Worm (Caenorhabditis elegans) whole organism, L4 larva: ENCODE results near the gene F10E9.7.
A peak's percentile ranks its signal among the peaks of the same experiment; 100 is the strongest.
"Not testable (repeated sequence)": the region's sequence is repeated elsewhere in the genome, so short reads cannot be mapped to it uniquely, and the experiment has no call there.

ENCODE experiments used
- F10B5.3 ChIP-seq: sonication (generic microtip); optimal IDR thresholded peaks from 2 replicates; lab custom pipeline; 2016; ENCODE audit warnings: mild to moderate bottlenecking, missing genetic modification characterization, missing compliant biosample characterization
- T20F7.1 ChIP-seq: fragments of 200-800 bp; sonication (Bioruptor generic); optimal IDR thresholded peaks from 2 replicates; lab custom pipeline; 2018; ENCODE audit warnings: mild to moderate bottlenecking, missing genetic modification characterization, missing compliant biosample characterization
- T26A8.4 ChIP-seq: fragments of 200-800 bp; sonication (Bioruptor generic); IDR thresholded peaks from 2 replicates; pipeline ENCODE4 v1.3.6; 2022; ENCODE audit warnings: missing genetic modification characterization, missing compliant biosample characterization
- Y48G9A.11 ChIP-seq: fragments of 200-800 bp; sonication (Bioruptor generic); IDR thresholded peaks from 2 replicates; pipeline ENCODE4 v1.3.6; 2022; ENCODE audit warnings: missing genetic modification reagents, missing genetic modification characterization, missing compliant biosample characterization
- arid-1 ChIP-seq: fragments of 200-800 bp; sonication (Bioruptor generic); conservative IDR thresholded peaks from 2 replicates; pipeline ENCODE4 v1.3.6; 2022; ENCODE audit warnings: missing genetic modification reagents, missing genetic modification characterization, missing compliant biosample characterization
- ceh-44 ChIP-seq: fragments of 200-800 bp; sonication (Bioruptor generic); IDR thresholded peaks from 2 replicates; pipeline ENCODE4 v1.3.6; 2022; ENCODE audit warnings: missing genetic modification reagents, missing genetic modification characterization, missing compliant biosample characterization
- daf-16 ChIP-seq, 3 experiments: sonication (generic microtip); optimal IDR thresholded peaks; 2 replicates each; lab custom pipeline; 2016 to 2017; ENCODE audit warnings: missing genetic modification characterization in 3 of 3, missing genetic modification reagents in 3 of 3, mild to moderate bottlenecking in 2 of 3, missing compliant biosample characterization in 2 of 3, missing biosample characterization in 1 of 3, moderate library complexity in 1 of 3
- dmd-8 ChIP-seq: fragments of 200-800 bp; sonication (Bioruptor generic); IDR thresholded peaks from 2 replicates; pipeline ENCODE4 v1.3.6; 2022; ENCODE audit warnings: missing genetic modification characterization, missing compliant biosample characterization
- dmd-9 ChIP-seq: fragments of 200-800 bp; sonication (Bioruptor generic); IDR thresholded peaks from 2 replicates; pipeline ENCODE4 v1.3.6; 2022; ENCODE audit warnings: missing genetic modification reagents, missing genetic modification characterization, missing compliant biosample characterization
- dve-1 ChIP-seq: sonication (generic microtip); optimal IDR thresholded peaks from 2 replicates; lab custom pipeline; 2017; ENCODE audit warnings: antibody characterized with exemption, mild to moderate bottlenecking, missing genetic modification characterization, missing compliant biosample characterization; ENCODE audit not compliant: insufficient read depth
- gei-8 ChIP-seq: fragments of 200-800 bp; sonication (Bioruptor generic); optimal IDR thresholded peaks from 2 replicates; lab custom pipeline; 2018; ENCODE audit warnings: mild to moderate bottlenecking, missing genetic modification characterization, missing compliant biosample characterization
- hif-1 ChIP-seq, 2 experiments: sonication (generic microtip); optimal IDR thresholded peaks; 2 replicates each; lab custom pipeline; 2016 to 2017; ENCODE audit warnings: missing compliant biosample characterization in 2 of 2, missing genetic modification characterization in 2 of 2, missing genetic modification reagents in 2 of 2, missing genotype in 2 of 2, mild to moderate bottlenecking in 1 of 2
- jun-1 ChIP-seq: fragments of 150-350 bp; optimal IDR thresholded peaks from 2 replicates; lab custom pipeline; 2014; ENCODE audit warnings: missing biosample characterization, missing genetic modification reagents, missing genetic modification characterization
- lin-1 ChIP-seq: fragments of 200-800 bp; sonication (Bioruptor generic); IDR thresholded peaks from 2 replicates; pipeline ENCODE4 v1.3.6; 2022; ENCODE audit warnings: missing genetic modification reagents, missing genetic modification characterization, missing compliant biosample characterization
- lin-13 ChIP-seq: fragments of 150-350 bp; optimal IDR thresholded peaks from 2 replicates; lab custom pipeline; 2014; ENCODE audit warnings: missing biosample characterization, missing genetic modification reagents, missing genetic modification characterization
- lin-15B ChIP-seq: fragments of 150-350 bp; sonication (generic microtip); optimal IDR thresholded peaks from 3 replicates; lab custom pipeline; 2014; ENCODE audit warnings: missing biosample characterization, missing genetic modification characterization
- lin-38 ChIP-seq: fragments of 200-800 bp; sonication (Bioruptor generic); IDR thresholded peaks from 2 replicates; pipeline ENCODE4 v1.3.6; 2022; ENCODE audit warnings: missing genetic modification reagents, missing genetic modification characterization, missing compliant biosample characterization
- lir-3 ChIP-seq: sonication (generic microtip); optimal IDR thresholded peaks from 2 replicates; lab custom pipeline; 2016; ENCODE audit warnings: mild to moderate bottlenecking, missing genetic modification characterization, missing compliant biosample characterization
- lsy-2 ChIP-seq, 2 experiments: fragments of 150-350 bp in 1 of 2; sonication (generic microtip) in 1 of 2; optimal IDR thresholded peaks; 2 replicates each; lab custom pipeline; 2014 to 2017; ENCODE audit warnings: missing biosample characterization in 2 of 2, missing genetic modification characterization in 2 of 2
- mdl-1 ChIP-seq, 2 experiments: fragments of 150-350 bp in 1 of 2; sonication (generic microtip) in 1 of 2; optimal IDR thresholded peaks; 2 replicates each; lab custom pipeline; 2014 to 2017; ENCODE audit warnings: missing biosample characterization in 2 of 2, missing genetic modification characterization in 2 of 2
- mdt-29 ChIP-seq: fragments of 200-800 bp; sonication (Bioruptor generic); IDR thresholded peaks from 2 replicates; pipeline ENCODE4 v1.3.6; 2022; ENCODE audit warnings: missing genetic modification reagents, missing genetic modification characterization, missing compliant biosample characterization
- mes-2 ChIP-seq: sonication (generic microtip); optimal IDR thresholded peaks from 2 replicates; lab custom pipeline; 2016; ENCODE audit warnings: missing genotype, mild to moderate bottlenecking, missing genetic modification characterization, missing compliant biosample characterization; ENCODE audit not compliant: poor library complexity, severe bottlenecking
- nhr-102 ChIP-seq: sonication (generic microtip); optimal IDR thresholded peaks from 2 replicates; lab custom pipeline; 2016; ENCODE audit warnings: mild to moderate bottlenecking, missing genetic modification characterization, moderate library complexity, missing compliant biosample characterization
- nhr-11 ChIP-seq: fragments of 150-350 bp; optimal IDR thresholded peaks from 2 replicates; lab custom pipeline; 2014; ENCODE audit warnings: missing biosample characterization, missing genetic modification characterization
- nhr-111 ChIP-seq: fragments of 200-800 bp; sonication (Bioruptor generic); optimal IDR thresholded peaks from 2 replicates; lab custom pipeline; 2018; ENCODE audit warnings: mild to moderate bottlenecking, missing genetic modification characterization, missing compliant biosample characterization
- nhr-41 ChIP-seq: fragments of 200-800 bp; sonication (Bioruptor generic); IDR thresholded peaks from 2 replicates; pipeline ENCODE4 v1.3.6; 2022; ENCODE audit warnings: missing genetic modification reagents, missing genetic modification characterization, missing compliant biosample characterization
- nhr-42 ChIP-seq: fragments of 200-800 bp; sonication (Bioruptor generic); IDR thresholded peaks from 2 replicates; pipeline ENCODE4 v1.3.6; 2022; ENCODE audit warnings: missing genetic modification characterization, missing compliant biosample characterization
- pha-4 ChIP-seq, 2 experiments: fragments of 150-350 bp in 1 of 2; fragments of 200-800 bp in 1 of 2; sonication (Bioruptor generic) in 1 of 2; IDR thresholded peaks in 1 of 2; optimal IDR thresholded peaks in 1 of 2; 2 replicates each; pipeline versions ENCODE4 v1.3.6 to Lab custom; 2014 to 2022; ENCODE audit warnings: missing genetic modification characterization in 2 of 2, missing genetic modification reagents in 2 of 2, missing biosample characterization in 1 of 2, missing compliant biosample characterization in 1 of 2
- pqm-1 ChIP-seq: sonication (generic microtip); optimal IDR thresholded peaks from 2 replicates; lab custom pipeline; 2017; ENCODE audit warnings: missing biosample characterization, missing genetic modification characterization
- sdz-12 ChIP-seq: fragments of 200-800 bp; sonication (Bioruptor generic); optimal IDR thresholded peaks from 2 replicates; lab custom pipeline; 2018; ENCODE audit warnings: mild to moderate bottlenecking, missing genetic modification characterization, missing compliant biosample characterization
- snpc-1.2 ChIP-seq: fragments of 200-800 bp; sonication (Bioruptor generic); IDR thresholded peaks from 2 replicates; pipeline ENCODE4 v1.3.6; 2022; ENCODE audit warnings: missing genetic modification reagents, missing genetic modification characterization, missing compliant biosample characterization
- spr-1 ChIP-seq: sonication (generic microtip); optimal IDR thresholded peaks from 2 replicates; lab custom pipeline; 2016; ENCODE audit warnings: mild to moderate bottlenecking, missing genetic modification characterization, missing compliant biosample characterization
- tag-97 ChIP-seq: fragments of 200-800 bp; sonication (Bioruptor generic); IDR thresholded peaks from 2 replicates; pipeline ENCODE4 v1.3.6; 2022; ENCODE audit warnings: missing genetic modification characterization, missing compliant biosample characterization
- ztf-7 ChIP-seq: fragments of 150-350 bp; optimal IDR thresholded peaks from 2 replicates; lab custom pipeline; 2014; ENCODE audit warnings: missing biosample characterization, missing genetic modification characterization

F10E9.7 gene

ce11 chrIII:8354644-8355461, 47.6 kb upstream of the F10E9.7 start, which contains the start of gene unc-116 (continued):
- TF ChIP-seq nhr-11 (tag; lab: Kevin White, UChicago): peak; percentile 22
- no peak for TF ChIP-seq F10B5.3 (tag; lab: Kevin White, UChicago)
- peak; percentile 34 for TF ChIP-seq mes-2 (tag; lab: Kevin White, UChicago)
- TF ChIP-seq dmd-9 (GFP tag; lab: Robert Waterston, UW): 0 out of 2 replicates have a peak, but pooled peaks have one; percentile 31
- TF ChIP-seq jun-1 (tag; lab: Kevin White, UChicago): no peak
- TF ChIP-seq dmd-8 (GFP tag; lab: Robert Waterston, UW): no peak
- TF ChIP-seq daf-16 (GFP tag; optimal IDR thresholded peaks at IDR 0.05; lab: Kevin White, UChicago): no peak
- TF ChIP-seq daf-16 (tag; optimal IDR thresholded peaks at IDR 0.05; lab: Kevin White, UChicago): no peak
- no peak for TF ChIP-seq mdt-29 (GFP tag; lab: Robert Waterston, UW)
- peak; percentile 37 to 76 for TF ChIP-seq mdl-1 (tag; optimal IDR thresholded peaks at IDR 0.05; lab: Kevin White, UChicago)
- no peak for TF ChIP-seq gei-8 (GFP tag; lab: Kevin White, UChicago)
- no peak for TF ChIP-seq ztf-7 (tag; lab: Kevin White, UChicago)
- TF ChIP-seq dve-1 (tag; lab: Kevin White, UChicago): peak; percentile 55
- TF ChIP-seq T20F7.1 (GFP tag; lab: Kevin White, UChicago): peak; percentile 42
- TF ChIP-seq lin-38 (GFP tag; lab: Robert Waterston, UW): no peak
- no peak for TF ChIP-seq spr-1
- TF ChIP-seq lir-3 (tag; lab: Kevin White, UChicago): no peak
- TF ChIP-seq T26A8.4 (GFP tag; lab: Robert Waterston, UW): peak; percentile 22; the same call in 1 of the 2 replicates
- TF ChIP-seq pha-4 (GFP tag; IDR thresholded peaks at IDR 0.05; lab: Robert Waterston, UW): no peak
- TF ChIP-seq pha-4 (tag; optimal IDR thresholded peaks at IDR 0.05; lab: Kevin White, UChicago): peak; percentile 8
- TF ChIP-seq pqm-1 (tag; lab: Kevin White, UChicago): no peak
- no peak for TF ChIP-seq lin-15B (tag; lab: Kevin White, UChicago)
- TF ChIP-seq tag-97: no peak
- no peak for TF ChIP-seq nhr-102 (tag; lab: Kevin White, UChicago)
- TF ChIP-seq lsy-2 (tag; optimal IDR thresholded peaks at IDR 0.05; lab: Kevin White, UChicago): peak; percentile 3 to 72
- no peak for TF ChIP-seq hif-1 (tag; optimal IDR thresholded peaks at IDR 0.05; lab: Kevin White, UChicago)

ce11 chrIII:8347822-8348221, 40.6 kb upstream of the F10E9.7 start, which contains the start of gene clc-29:
TSS of gene clc-29 (minus strand) at chrIII:8347922.
- not testable (repeated sequence) for TF ChIP-seq nhr-111; lin-13 (GFP tag; lab: Kevin White, UChicago); nhr-42

- TF ChIP-seq lin-1 (peak; percentile 62; the same call in 1 of the 2 replicates), Y48G9A.11 (GFP tag; lab: Robert Waterston, UW) (peak; percentile 37; the same call in 1 of the 2 replicates), arid-1 (GFP tag; lab: Robert Waterston, UW) (peak; percentile 44; the same call in 1 of the 2 replicates), snpc-1.2 (GFP tag; lab: Robert Waterston, UW) (peak; percentile 17; the same call in 1 of the 2 replicates), mdt-29 (GFP tag; lab: Robert Waterston, UW) (peak; percentile 72)
These were observed 37.0 kb upstream of the F10E9.7 start, which contains the start of gene ZC262.7 for ce11 chrIII:8344283-8344682. TSS of gene ZC262.7 (minus strand) at chrIII:8344336.

ce11 chrIII:8339372-8339771, 32.1 kb upstream of the F10E9.7 start, which contains the start of gene clc-28:
TSS of gene clc-28 (minus strand) at chrIII:8339472.
- not testable (repeated sequence) for TF ChIP-seq sdz-12 (GFP tag; lab: Kevin White, UChicago); nhr-41 (GFP tag; lab: Robert Waterston, UW); ceh-44 (GFP tag; lab: Robert Waterston, UW)
